Fruit fly (Drosophila melanogaster): ENCODE measurements around the gene Snup.

The Snup gene

dm6 chr3L:2702474-2702873, 50.6 kb downstream of the Snup start:
- TF ChIP-seq CG10348 (GFP tag; IDR thresholded peaks at IDR 0.05) (no peak), CG32121 (GFP tag; IDR thresholded peaks at IDR 0.05) (no peak), CG17806 (tag; optimal IDR thresholded peaks at IDR 0.05) (no peak), gl (tag; optimal IDR thresholded peaks at IDR 0.05) (no peak), CG9948 (tag; optimal IDR thresholded peaks at IDR 0.05) (no peak)

Measured in whole organism, pupa.